Worm (Caenorhabditis elegans): Measurements from ENCODE around the gene epac-1.

Gene epac-1

ce11 chrIII:10187840-10188239 is 1.2 kb upstream of the epac-1 start:
- TF ChIP-seq hmg-1.1 (GFP tag; IDR thresholded peaks at IDR 0.05) (peak; percentile 66), fkh-10 (GFP tag; optimal IDR thresholded peaks at IDR 0.05) (peak; percentile 75), lsy-2 (tag; optimal IDR thresholded peaks at IDR 0.05) (peak in 1 of 2 experiments; percentile 8), aha-1 (tag) (peak; percentile 43), Y75B8A.6 (GFP tag; IDR thresholded peaks at IDR 0.05) (no peak)

- no peak for TF ChIP-seq fos-1 (tag; optimal IDR thresholded peaks at IDR 0.05)
- TF ChIP-seq pha-4 (GFP tag; IDR thresholded peaks at IDR 0.05), result no peak
- no peak for TF ChIP-seq pha-4 (tag; optimal IDR thresholded peaks at IDR 0.05)
- no peak for TF ChIP-seq nhr-25 (tag; optimal IDR thresholded peaks at IDR 0.05; ENCODE audit: borderline replicate concordance, insufficient read depth)
- no peak for TF ChIP-seq saeg-2 (GFP tag; IDR thresholded peaks at IDR 0.05)
- no peak for TF ChIP-seq F26F4.8 (GFP tag; conservative IDR thresholded peaks at IDR 0.05)
- no peak for TF ChIP-seq lin-13 (GFP tag; optimal IDR thresholded peaks at IDR 0.05)
- TF ChIP-seq aly-2 (tag; optimal IDR thresholded peaks at IDR 0.05), result no peak
- TF ChIP-seq set-16 (GFP tag; IDR thresholded peaks at IDR 0.05), result no peak
- TF ChIP-seq nhr-10 (tag; optimal IDR thresholded peaks at IDR 0.05), result no peak
- TF ChIP-seq gei-8 (GFP tag; optimal IDR thresholded peaks at IDR 0.05), result no peak
- no peak for TF ChIP-seq nhr-48 (tag; optimal IDR thresholded peaks at IDR 0.05)
- TF ChIP-seq sdz-12 (GFP tag; optimal IDR thresholded peaks at IDR 0.05), result no peak
- TF ChIP-seq ZK337.2 (GFP tag; IDR thresholded peaks at IDR 0.05), result no peak
- TF ChIP-seq ces-1 (GFP tag; optimal IDR thresholded peaks at IDR 0.05), result no peak
- no peak for TF ChIP-seq mxl-2 (GFP tag; conservative IDR thresholded peaks at IDR 0.05)
- no peak for TF ChIP-seq lin-39 (tag; optimal IDR thresholded peaks at IDR 0.05)
Measured at ce11 chrIII:10194569-10194968, 5.6 kb downstream of the epac-1 start.

- TF ChIP-seq ZK337.2 (GFP tag; IDR thresholded peaks at IDR 0.05) (no peak), zip-2 (tag; optimal IDR thresholded peaks at IDR 0.05) (no peak), lin-1 (GFP tag; IDR thresholded peaks at IDR 0.05) (no peak), nhr-28 (tag; optimal IDR thresholded peaks at IDR 0.05) (no peak), nhr-111 (GFP tag; optimal IDR thresholded peaks at IDR 0.05) (no peak), unc-62 (GFP tag; optimal IDR thresholded peaks at IDR 0.05 in 1 of 2) (peak in 1 of 2 experiments; percentile 77), unc-62 (tag; optimal IDR thresholded peaks at IDR 0.05) (no peak), R02D3.7 (tag; optimal IDR thresholded peaks at IDR 0.05) (no peak), aha-1 (tag) (peak; percentile 54)
Measured at ce11 chrIII:10195911-10196310, 6.9 kb downstream of the epac-1 start.

- no peak; the same call in 1 of the 2 replicates for TF ChIP-seq php-3 (GFP tag; IDR thresholded peaks at IDR 0.05)
- TF ChIP-seq hif-1 (tag; optimal IDR thresholded peaks at IDR 0.05), result no peak
- TF ChIP-seq zfp-2 (tag; optimal IDR thresholded peaks at IDR 0.05), result no peak
- no peak for TF ChIP-seq ceh-28 (tag; optimal IDR thresholded peaks at IDR 0.05)
- peak; percentile 88 for TF ChIP-seq dve-1 (tag; optimal IDR thresholded peaks at IDR 0.05; ENCODE audit: insufficient read depth)
- no peak for TF ChIP-seq nhr-237 (tag; optimal IDR thresholded peaks at IDR 0.05)
- peak in 1 of 2 experiments; percentile 30 for TF ChIP-seq daf-16 (GFP tag; optimal IDR thresholded peaks at IDR 0.05)
- TF ChIP-seq daf-16 (tag; optimal IDR thresholded peaks at IDR 0.05), result peak; percentile 100
- TF ChIP-seq Y48G9A.11 (GFP tag; IDR thresholded peaks at IDR 0.05), result no peak
- TF ChIP-seq dmd-6 (GFP tag; IDR thresholded peaks at IDR 0.05), result peak; percentile 59
- TF ChIP-seq egl-27 (tag; optimal IDR thresholded peaks at IDR 0.05), result no peak
- no peak for TF ChIP-seq ZK546.5 (tag; optimal IDR thresholded peaks at IDR 0.05)
- TF ChIP-seq mep-1 (tag; optimal IDR thresholded peaks at IDR 0.05), result no peak
Measured at ce11 chrIII:10196796-10197195, 7.8 kb downstream of the epac-1 start.
